Worm (Caenorhabditis elegans) whole organism, mixed stage, embryonic: ENCODE data around the gene lelo-4.

Experiments
- M03D4.4 ChIP-seq: sonication (generic microtip); optimal IDR thresholded peaks from 2 replicates; lab custom pipeline; 2017; ENCODE audit warnings: mild to moderate bottlenecking, missing genetic modification characterization, missing compliant biosample characterization
- bed-3 ChIP-seq: fragments of 200-800 bp; sonication (Bioruptor generic); optimal IDR thresholded peaks from 3 replicates; lab custom pipeline; 2018; ENCODE audit warnings: mild to moderate bottlenecking, missing genetic modification characterization, moderate library complexity, missing compliant biosample characterization
- blmp-1 ChIP-seq: fragments of 150-350 bp; optimal IDR thresholded peaks from 2 replicates; lab custom pipeline; 2014; ENCODE audit warnings: missing biosample characterization, missing genetic modification characterization
- ceh-39 ChIP-seq: fragments of 150-350 bp; optimal IDR thresholded peaks from 2 replicates; lab custom pipeline; 2014; ENCODE audit warnings: missing biosample characterization, missing genetic modification characterization
- ceh-43 ChIP-seq: fragments of 200-800 bp; sonication (Bioruptor generic); optimal IDR thresholded peaks from 2 replicates; lab custom pipeline; 2018; ENCODE audit warnings: mild to moderate bottlenecking, missing genetic modification characterization, moderate library complexity, missing compliant biosample characterization
- ceh-83 ChIP-seq: fragments of 200-800 bp; sonication (Bioruptor generic); optimal IDR thresholded peaks from 2 replicates; lab custom pipeline; 2018; ENCODE audit warnings: mild to moderate bottlenecking, missing genetic modification characterization, missing compliant biosample characterization
- cnd-1 ChIP-seq: fragments of 200-800 bp; sonication (Bioruptor generic); optimal IDR thresholded peaks from 2 replicates; lab custom pipeline; 2018; ENCODE audit warnings: mild to moderate bottlenecking, missing genetic modification characterization, missing compliant biosample characterization
- drap-1 ChIP-seq: fragments of 200-800 bp; sonication (Bioruptor generic); optimal IDR thresholded peaks from 3 replicates; lab custom pipeline; 2018; ENCODE audit warnings: mild to moderate bottlenecking, missing genetic modification characterization, missing compliant biosample characterization
- elt-1 ChIP-seq: sonication (generic microtip); optimal IDR thresholded peaks from 2 replicates; lab custom pipeline; 2017; ENCODE audit warnings: missing genetic modification characterization, mild to moderate bottlenecking, missing compliant biosample characterization, antibody characterized with exemption, moderate library complexity, borderline replicate concordance; ENCODE audit not compliant: insufficient read depth
- elt-3 ChIP-seq: fragments of 150-350 bp; optimal IDR thresholded peaks from 2 replicates; lab custom pipeline; 2014; ENCODE audit warnings: missing biosample characterization, missing genetic modification characterization
- ham-2 ChIP-seq: fragments of 200-800 bp; sonication (Bioruptor generic); optimal IDR thresholded peaks from 2 replicates; lab custom pipeline; 2018; ENCODE audit warnings: mild to moderate bottlenecking, missing genetic modification characterization, missing compliant biosample characterization
- hlh-1 ChIP-seq: fragments of 150-350 bp; optimal IDR thresholded peaks from 2 replicates; lab custom pipeline; 2014; ENCODE audit warnings: missing biosample characterization, missing genetic modification reagents, missing genetic modification characterization
- lin-13 ChIP-seq: fragments of 150-350 bp; optimal IDR thresholded peaks from 2 replicates; lab custom pipeline; 2014; ENCODE audit warnings: missing biosample characterization, missing genetic modification characterization
- lin-32 ChIP-seq: fragments of 200-800 bp; sonication (Bioruptor generic); optimal IDR thresholded peaks from 2 replicates; lab custom pipeline; 2018; ENCODE audit warnings: mild to moderate bottlenecking, missing genetic modification characterization, missing compliant biosample characterization
- lsy-2 ChIP-seq: fragments of 150-350 bp; optimal IDR thresholded peaks from 2 replicates; lab custom pipeline; 2014; ENCODE audit warnings: missing biosample characterization, missing genetic modification characterization
- mab-5 ChIP-seq: fragments of 150-350 bp; optimal IDR thresholded peaks from 2 replicates; lab custom pipeline; 2014; ENCODE audit warnings: missing biosample characterization, missing genetic modification characterization
- mep-1 ChIP-seq: fragments of 150-350 bp; optimal IDR thresholded peaks from 2 replicates; lab custom pipeline; 2017; ENCODE audit warnings: missing biosample characterization, missing genetic modification reagents, missing genetic modification characterization, inconsistent platforms
- mls-2 ChIP-seq: sonication (generic microtip); optimal IDR thresholded peaks from 2 replicates; lab custom pipeline; 2016; ENCODE audit warnings: mild to moderate bottlenecking, missing genetic modification characterization, moderate library complexity, missing compliant biosample characterization
- nhr-12 ChIP-seq: fragments of 150-350 bp; optimal IDR thresholded peaks from 2 replicates; lab custom pipeline; 2014; ENCODE audit warnings: missing biosample characterization, missing genetic modification characterization
- nhr-2 ChIP-seq: fragments of 150-350 bp; optimal IDR thresholded peaks from 2 replicates; lab custom pipeline; 2014; ENCODE audit warnings: missing biosample characterization, missing genetic modification characterization
- nhr-237 ChIP-seq: fragments of 150-350 bp; optimal IDR thresholded peaks from 2 replicates; lab custom pipeline; 2014; ENCODE audit warnings: missing biosample characterization, missing genetic modification characterization
- nhr-28 ChIP-seq: fragments of 150-350 bp; optimal IDR thresholded peaks from 2 replicates; lab custom pipeline; 2014; ENCODE audit warnings: missing biosample characterization, missing genetic modification characterization
- nhr-76 ChIP-seq: sonication (generic microtip); optimal IDR thresholded peaks from 2 replicates; lab custom pipeline; 2017; ENCODE audit warnings: missing biosample characterization, missing genetic modification characterization
- pha-4 ChIP-seq: fragments of 150-350 bp; optimal IDR thresholded peaks from 2 replicates; lab custom pipeline; 2018; ENCODE audit warnings: missing biosample characterization, missing genetic modification reagents, missing genetic modification characterization
- sem-2 ChIP-seq: fragments of 200-800 bp; sonication (Bioruptor generic); optimal IDR thresholded peaks from 2 replicates; lab custom pipeline; 2018; ENCODE audit warnings: mild to moderate bottlenecking, missing genetic modification characterization, missing compliant biosample characterization
- snpc-4 ChIP-seq: fragments of 150-350 bp; optimal IDR thresholded peaks from 2 replicates; lab custom pipeline; 2014; ENCODE audit warnings: missing biosample characterization, missing genetic modification characterization
- sptf-1 ChIP-seq: sonication (generic microtip); optimal IDR thresholded peaks from 2 replicates; lab custom pipeline; 2017; ENCODE audit warnings: mild to moderate bottlenecking, missing genetic modification characterization, moderate library complexity, missing compliant biosample characterization
- tbx-8 ChIP-seq: fragments of 200-800 bp; sonication (Bioruptor generic); optimal IDR thresholded peaks from 2 replicates; lab custom pipeline; 2018; ENCODE audit warnings: mild to moderate bottlenecking, missing genetic modification characterization, moderate library complexity, missing compliant biosample characterization
- unc-120 ChIP-seq: sonication (generic microtip); optimal IDR thresholded peaks from 2 replicates; lab custom pipeline; 2017; ENCODE audit warnings: missing genetic modification characterization, missing compliant biosample characterization; ENCODE audit not compliant: poor library complexity, severe bottlenecking
- unc-39 ChIP-seq: fragments of 150-350 bp; optimal IDR thresholded peaks from 2 replicates; lab custom pipeline; 2014; ENCODE audit warnings: missing biosample characterization, missing genetic modification characterization
- unc-62 ChIP-seq: fragments of 150-350 bp; optimal IDR thresholded peaks from 2 replicates; lab custom pipeline; 2014; ENCODE audit warnings: missing biosample characterization, missing genetic modification reagents, missing genetic modification characterization
- zip-8 ChIP-seq: fragments of 150-350 bp; optimal IDR thresholded peaks from 2 replicates; lab custom pipeline; 2014; ENCODE audit warnings: missing biosample characterization, missing genetic modification characterization
- ztf-11 ChIP-seq: fragments of 150-350 bp; optimal IDR thresholded peaks from 2 replicates; lab custom pipeline; 2014; ENCODE audit warnings: missing biosample characterization, missing genetic modification characterization

The lelo-4 gene

DNA sequence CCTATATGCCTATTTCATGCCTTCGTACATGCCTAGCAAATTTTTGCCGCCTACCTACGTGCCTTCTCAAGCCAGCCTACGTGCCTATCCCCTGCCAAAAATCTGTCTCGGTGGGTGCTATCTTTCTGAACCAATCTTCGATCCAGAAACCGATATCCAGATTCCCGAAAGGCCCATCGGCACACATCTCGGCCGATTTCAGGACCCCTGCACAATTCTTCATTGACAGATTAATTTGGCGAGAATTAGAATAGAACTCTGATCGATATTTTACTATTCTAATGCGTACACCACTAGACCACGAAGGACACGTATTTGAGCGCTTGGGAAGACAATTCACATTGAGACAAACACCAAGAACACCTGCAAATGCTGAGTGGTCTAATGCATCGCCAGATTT, 47.2 kb upstream of the lelo-4 start:
- TF ChIP-seq elt-1 (tag; lab: Kevin White, UChicago) (peak; percentile 52), mab-5 (tag; lab: Kevin White, UChicago) (no peak), drap-1 (GFP tag; lab: Kevin White, UChicago) (peak; percentile 55), sem-2 (GFP tag; lab: Kevin White, UChicago) (peak; percentile 50), sptf-1 (tag; lab: Kevin White, UChicago) (no peak), cnd-1 (tag; lab: Kevin White, UChicago) (no peak), ceh-39 (tag; lab: Kevin White, UChicago) (peak; percentile 70)

- TF ChIP-seq sem-2 (GFP tag; lab: Kevin White, UChicago), result no peak
- no peak for TF ChIP-seq ham-2
- TF ChIP-seq pha-4 (tag; lab: Kevin White, UChicago), result no peak
- TF ChIP-seq nhr-12, result no peak
- TF ChIP-seq zip-8 (tag; lab: Kevin White, UChicago), result no peak
- TF ChIP-seq cnd-1 (tag; lab: Kevin White, UChicago), result no peak
- no peak for TF ChIP-seq nhr-2 (tag; lab: Kevin White, UChicago)
- TF ChIP-seq ceh-83 (GFP tag; lab: Kevin White, UChicago), result no peak
- TF ChIP-seq elt-3, result no peak
- no peak for TF ChIP-seq drap-1 (GFP tag; lab: Kevin White, UChicago)
- TF ChIP-seq lin-13 (tag; lab: Kevin White, UChicago), result no peak
- no peak for TF ChIP-seq nhr-237 (tag; lab: Kevin White, UChicago)
- TF ChIP-seq sptf-1 (tag; lab: Kevin White, UChicago), result no peak
- no peak for TF ChIP-seq nhr-28 (tag; lab: Kevin White, UChicago)
- TF ChIP-seq unc-120, result no peak
- no peak for TF ChIP-seq elt-1 (tag; lab: Kevin White, UChicago)
- no peak for TF ChIP-seq ztf-11 (tag; lab: Kevin White, UChicago)
- no peak for TF ChIP-seq ceh-43
- TF ChIP-seq, all 35 proteins: peak for 0
Measured at ce11 chrII:5668830-5669229, 45.9 kb upstream of the lelo-4 start, which contains the start of gene C25H3.7. TSS of gene C25H3.7 (minus strand) at chrII:5668930.

ce11 chrII:5669580-5669979, 45.1 kb upstream of the lelo-4 start, which contains the start of gene C25H3.17:
TSS of gene C25H3.17 (minus strand) at chrII:5669680.
- TF ChIP-seq lin-13 (tag; lab: Kevin White, UChicago) (no peak), lin-32 (GFP tag; lab: Kevin White, UChicago) (no peak), lsy-2 (tag; lab: Kevin White, UChicago) (no peak), mls-2 (tag; lab: Kevin White, UChicago) (no peak), ztf-11 (tag; lab: Kevin White, UChicago) (no peak), nhr-237 (tag; lab: Kevin White, UChicago) (no peak), unc-62 (GFP tag; lab: Kevin White, UChicago) (no peak), blmp-1 (no peak), drap-1 (GFP tag; lab: Kevin White, UChicago) (no peak), cnd-1 (tag; lab: Kevin White, UChicago) (no peak), M03D4.4 (tag; lab: Kevin White, UChicago) (no peak), bed-3 (GFP tag; lab: Kevin White, UChicago) (no peak), pha-4 (tag; lab: Kevin White, UChicago) (no peak), unc-39 (tag; lab: Kevin White, UChicago) (no peak), nhr-2 (tag; lab: Kevin White, UChicago) (no peak), hlh-1 (tag; lab: Kevin White, UChicago) (no peak), ceh-83 (GFP tag; lab: Kevin White, UChicago) (no peak), tbx-8 (GFP tag; lab: Kevin White, UChicago) (no peak), ham-2 (no peak)
- TF ChIP-seq, all 35 proteins: peak for 0

DNA sequence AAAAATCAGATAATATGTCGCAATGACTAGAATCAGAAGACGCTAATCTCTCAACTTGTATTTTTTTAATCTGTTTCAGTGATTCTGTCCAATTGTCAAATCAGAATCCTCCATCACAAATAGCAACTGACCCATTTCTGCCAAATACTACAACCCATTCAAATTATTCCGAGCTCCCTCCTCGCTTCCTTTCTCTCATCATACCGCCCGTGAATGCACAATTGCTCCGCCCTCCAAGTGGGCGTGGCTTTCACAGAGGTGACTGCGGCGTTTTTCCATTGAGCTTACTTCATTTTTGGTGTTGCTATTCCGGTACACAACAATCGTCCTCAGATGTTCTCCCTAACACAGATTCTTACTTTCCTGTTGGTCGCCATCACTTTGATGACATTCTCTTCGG, 34.0 kb upstream of the lelo-4 start, which contains the start of gene flp-27:
Gene flp-27, plus strand, starts transcription at position 301 of the 400 bp plus-strand sequence.
- TF ChIP-seq unc-120 (no peak), unc-39 (tag; lab: Kevin White, UChicago) (no peak), nhr-76 (tag; lab: Kevin White, UChicago) (no peak), blmp-1 (no peak), ztf-11 (tag; lab: Kevin White, UChicago) (no peak), ceh-43 (no peak)

DNA sequence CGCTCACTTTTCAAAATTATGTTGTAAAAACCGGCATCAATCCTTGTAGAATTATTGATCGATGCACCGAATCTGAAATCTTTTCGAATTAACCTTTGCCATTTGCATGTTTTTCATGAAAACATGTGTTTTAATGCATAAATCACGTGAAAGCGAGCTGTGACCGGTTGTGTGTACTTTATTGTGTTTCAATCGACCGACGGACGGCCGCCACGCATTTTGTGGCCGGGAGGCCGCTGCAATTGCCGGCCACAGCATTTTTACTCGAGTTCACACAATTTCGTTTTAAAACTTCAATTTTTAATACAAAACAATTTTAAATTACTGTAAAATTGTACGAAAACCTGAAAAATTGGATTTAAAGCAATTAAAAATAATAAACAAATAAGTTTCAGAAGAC, 25.8 kb upstream of the lelo-4 start, which contains the start of gene C25H3.11:
Gene C25H3.11, minus strand, starts transcription at position 82 of the 400 bp plus-strand sequence.
- TF ChIP-seq nhr-237 (tag; lab: Kevin White, UChicago) (no peak), M03D4.4 (tag; lab: Kevin White, UChicago) (peak; percentile 8), ham-2 (no peak), lin-32 (GFP tag; lab: Kevin White, UChicago) (no peak), elt-1 (tag; lab: Kevin White, UChicago) (no peak), nhr-28 (tag; lab: Kevin White, UChicago) (no peak), nhr-2 (tag; lab: Kevin White, UChicago) (peak; percentile 12), snpc-4 (tag; lab: Kevin White, UChicago) (no peak), mep-1 (tag; lab: Kevin White, UChicago) (peak; percentile 6)
